Worm (Caenorhabditis elegans) whole organism, L4 larva: ENCODE data around the gene rpl-15.

Experiments
- R02D3.7 ChIP-seq: fragments of 150-350 bp; sonication (generic microtip); optimal IDR thresholded peaks from 3 replicates; lab custom pipeline; 2014; ENCODE audit warnings: missing biosample characterization, missing genetic modification characterization
- attf-4 ChIP-seq: sonication (generic microtip); optimal IDR thresholded peaks from 3 replicates; lab custom pipeline; 2017; ENCODE audit warnings: missing biosample characterization, missing genetic modification characterization
- ceh-28 ChIP-seq: fragments of 150-350 bp; optimal IDR thresholded peaks from 2 replicates; lab custom pipeline; 2014; ENCODE audit warnings: missing biosample characterization, missing genetic modification reagents, missing genetic modification characterization
- dmd-6 ChIP-seq: fragments of 200-800 bp; sonication (Bioruptor generic); IDR thresholded peaks from 2 replicates; pipeline ENCODE4 v1.3.6; 2022; ENCODE audit warnings: missing genetic modification reagents, missing genetic modification characterization, missing compliant biosample characterization
- mxl-2 ChIP-seq: fragments of 200-800 bp; sonication (Bioruptor generic); conservative IDR thresholded peaks from 2 replicates; pipeline ENCODE4 v1.3.6; 2022; ENCODE audit warnings: missing genetic modification reagents, missing genetic modification characterization, missing compliant biosample characterization
- nhr-237 ChIP-seq: sonication (generic microtip); optimal IDR thresholded peaks from 2 replicates; lab custom pipeline; 2017; ENCODE audit warnings: missing biosample characterization, missing genetic modification characterization
- nhr-25 ChIP-seq: sonication (generic microtip); optimal IDR thresholded peaks from 2 replicates; lab custom pipeline; 2017; ENCODE audit warnings: missing genetic modification characterization, mild to moderate bottlenecking, missing compliant biosample characterization, antibody characterized with exemption, moderate library complexity, borderline replicate concordance; ENCODE audit not compliant: insufficient read depth
- nhr-42 ChIP-seq: fragments of 200-800 bp; sonication (Bioruptor generic); IDR thresholded peaks from 2 replicates; pipeline ENCODE4 v1.3.6; 2022; ENCODE audit warnings: missing genetic modification characterization, missing compliant biosample characterization
- rbr-2 ChIP-seq: sonication (generic microtip); optimal IDR thresholded peaks from 2 replicates; lab custom pipeline; 2016; ENCODE audit warnings: missing genotype, missing genetic modification characterization, missing compliant biosample characterization
- snpc-1.2 ChIP-seq: fragments of 200-800 bp; sonication (Bioruptor generic); IDR thresholded peaks from 2 replicates; pipeline ENCODE4 v1.3.6; 2022; ENCODE audit warnings: missing genetic modification reagents, missing genetic modification characterization, missing compliant biosample characterization
- spr-1 ChIP-seq: sonication (generic microtip); optimal IDR thresholded peaks from 2 replicates; lab custom pipeline; 2016; ENCODE audit warnings: mild to moderate bottlenecking, missing genetic modification characterization, missing compliant biosample characterization
- unc-39 ChIP-seq: sonication (generic microtip); optimal IDR thresholded peaks from 2 replicates; lab custom pipeline; 2017; ENCODE audit warnings: missing biosample characterization, missing genetic modification characterization

The rpl-15 gene

ce11 chrIV:604144-604543 lies 50.2 kb downstream of the rpl-15 start, which contains the start of gene col-102:
Gene col-102 (plus strand): TSS chrIV:604444.
- no peak for TF ChIP-seq R02D3.7 (tag; lab: Kevin White, UChicago)
- no peak for TF ChIP-seq nhr-237 (tag; lab: Kevin White, UChicago)
- no peak for TF ChIP-seq dmd-6 (GFP tag; lab: Robert Waterston, UW)
- no peak for TF ChIP-seq unc-39
- no peak for TF ChIP-seq attf-4
- no peak for TF ChIP-seq nhr-25 (tag; lab: Kevin White, UChicago)
- no peak for TF ChIP-seq nhr-42
- no peak for TF ChIP-seq ceh-28 (tag; lab: Kevin White, UChicago)
- no peak for TF ChIP-seq mxl-2 (GFP tag; lab: Robert Waterston, UW)
- no peak for TF ChIP-seq rbr-2
- no peak for TF ChIP-seq snpc-1.2 (GFP tag; lab: Robert Waterston, UW)
- TF ChIP-seq, all 104 proteins: peak for 0

DNA sequence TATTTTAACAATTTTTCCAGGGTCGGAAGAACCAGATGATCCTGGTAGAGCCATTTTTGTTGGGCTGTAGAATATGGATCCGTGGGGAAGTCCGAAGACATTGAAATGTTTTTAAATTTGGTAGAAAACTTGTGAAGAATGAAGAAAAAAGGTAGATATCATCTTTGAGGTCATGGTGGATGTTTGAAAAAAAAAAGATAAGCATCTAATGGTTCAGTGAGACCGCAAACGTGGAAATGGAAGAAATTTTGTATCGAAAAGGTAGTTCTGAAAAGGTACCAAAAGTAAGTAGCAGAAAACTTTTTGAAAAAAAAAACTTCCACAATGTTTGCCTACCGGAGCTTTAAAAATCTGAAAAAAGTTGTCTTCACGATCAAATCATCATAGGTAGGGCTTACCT lies 50.8 kb downstream of the rpl-15 start, which contains the start of gene prmt-4:
TSS of gene prmt-4 (minus strand) at position 101 of the 400 bp plus-strand sequence.
- TF ChIP-seq spr-1, result no peak
